Fruit fly (Drosophila melanogaster) whole organism, embryonic: ENCODE results near the gene Tmx3.

Experiments used
- CG6175 ChIP-seq: fragments of 200-800 bp; sonication (Bioruptor generic); IDR thresholded peaks from 3 replicates; pipeline ENCODE4 v1.3.6; 2022; ENCODE audit warnings: missing biosample characterization, missing genetic modification characterization
- Gug ChIP-seq: fragments of 200-800 bp; sonication (Bioruptor generic); IDR thresholded peaks from 4 replicates; pipeline ENCODE4 v1.3.6; 2022; ENCODE audit warnings: missing biosample characterization, missing genetic modification characterization
- HLH3B ChIP-seq: fragments of 200-800 bp; sonication (Bioruptor generic); IDR thresholded peaks from 2 replicates; pipeline ENCODE4 v1.3.6; 2022; ENCODE audit warnings: missing biosample characterization, missing genetic modification characterization
- bab2 ChIP-seq: fragments of 200-800 bp; sonication (Bioruptor generic); optimal IDR thresholded peaks from 2 replicates; lab custom pipeline; 2016; ENCODE audit warnings: missing biosample characterization, missing genetic modification characterization
- fd64A ChIP-seq: fragments of 200-800 bp; sonication (Bioruptor generic); optimal IDR thresholded peaks from 3 replicates; lab custom pipeline; 2018; ENCODE audit warnings: missing biosample characterization, mild to moderate bottlenecking, missing genetic modification characterization
- vnd ChIP-seq: fragments of 200-800 bp; sonication (Bioruptor generic); IDR thresholded peaks from 3 replicates; pipeline ENCODE4 v1.3.6; 2022; ENCODE audit warnings: missing biosample characterization, missing genetic modification characterization; ENCODE audit not compliant: partially characterized antibody

DNA sequence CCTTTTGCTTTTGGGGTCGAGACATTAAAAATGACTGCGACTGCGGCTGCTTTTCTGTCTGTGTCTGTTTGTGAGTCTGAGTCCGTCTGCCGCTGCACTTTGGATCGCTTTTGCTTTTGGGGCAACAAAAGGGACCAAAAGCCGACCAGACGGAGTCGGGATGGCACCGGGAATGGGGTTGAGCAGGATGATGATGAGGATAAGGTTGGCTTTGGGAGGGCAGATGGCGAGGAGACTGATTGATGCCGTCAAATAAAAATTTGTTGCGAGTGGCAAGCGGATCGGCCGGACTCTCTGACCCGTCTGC lies 39.0 kb upstream of the Tmx3 start:
- TF ChIP-seq vnd (GFP tag; lab: Robert Waterston, UW) (no peak), HLH3B (no peak), fd64A (GFP tag; lab: Kevin White, UChicago) (no peak), Gug (no peak), bab2 (no peak), CG6175 (GFP tag; lab: Robert Waterston, UW) (no peak)
